Fruit fly (Drosophila melanogaster) whole organism, prepupa: Measurements from ENCODE around the gene Oatp30B.

Experiments
- Blimp-1 ChIP-seq: fragments of 200-800 bp; sonication (Bioruptor generic); optimal IDR thresholded peaks from 3 replicates; lab custom pipeline; 2017; ENCODE audit warnings: missing biosample characterization, missing genetic modification characterization, mild to moderate bottlenecking, moderate library complexity, missing genetic modification reagents
- CG10631 ChIP-seq: fragments of 200-800 bp; sonication (Bioruptor generic); optimal IDR thresholded peaks from 2 replicates; lab custom pipeline; 2016; ENCODE audit warnings: missing biosample characterization, missing genetic modification characterization
- CG11294 ChIP-seq: fragments of 200-800 bp; sonication (Bioruptor generic); IDR thresholded peaks from 2 replicates; pipeline ENCODE4 v1.3.6; 2022; ENCODE audit warnings: missing biosample characterization, missing genetic modification characterization
- CG11762 ChIP-seq: fragments of 200-800 bp; sonication (Bioruptor generic); optimal IDR thresholded peaks from 3 replicates; lab custom pipeline; 2016; ENCODE audit warnings: missing biosample characterization, missing genetic modification characterization; ENCODE audit not compliant: insufficient read depth
- CG11902 ChIP-seq: fragments of 200-800 bp; sonication (Bioruptor generic); optimal IDR thresholded peaks from 3 replicates; lab custom pipeline; 2016; ENCODE audit warnings: missing biosample characterization, missing genetic modification characterization
- CG1621 ChIP-seq: fragments of 200-800 bp; sonication (Bioruptor generic); optimal IDR thresholded peaks from 3 replicates; lab custom pipeline; 2018; ENCODE audit warnings: missing biosample characterization, mild to moderate bottlenecking, missing genetic modification characterization
- CG16779 ChIP-seq: fragments of 200-800 bp; sonication (Bioruptor generic); optimal IDR thresholded peaks from 3 replicates; lab custom pipeline; 2017; ENCODE audit warnings: missing biosample characterization, mild to moderate bottlenecking, missing genetic modification characterization
- CG3032 ChIP-seq: fragments of 200-800 bp; optimal IDR thresholded peaks from 2 replicates; lab custom pipeline; 2019; ENCODE audit warnings: missing biosample characterization, mild to moderate bottlenecking, missing genetic modification characterization, moderate library complexity
- CG31627 ChIP-seq: fragments of 200-800 bp; sonication (Bioruptor generic); optimal IDR thresholded peaks from 3 replicates; lab custom pipeline; 2016; ENCODE audit warnings: missing biosample characterization, missing genetic modification characterization
- CG32006 ChIP-seq: fragments of 200-800 bp; sonication (Bioruptor generic); optimal IDR thresholded peaks from 3 replicates; lab custom pipeline; 2017; ENCODE audit warnings: missing biosample characterization, mild to moderate bottlenecking, missing genetic modification characterization
- CG4318 ChIP-seq: fragments of 200-800 bp; sonication (Bioruptor generic); optimal IDR thresholded peaks from 3 replicates; lab custom pipeline; 2017; ENCODE audit warnings: missing biosample characterization, mild to moderate bottlenecking, missing genetic modification characterization
- CG6163 ChIP-seq: fragments of 200-800 bp; sonication (Bioruptor generic); IDR thresholded peaks from 3 replicates; pipeline ENCODE4 v1.3.6; 2022; ENCODE audit warnings: missing biosample characterization, missing genetic modification characterization
- CG6276 ChIP-seq: fragments of 200-800 bp; sonication (Bioruptor generic); optimal IDR thresholded peaks from 2 replicates; lab custom pipeline; 2017; ENCODE audit warnings: missing biosample characterization, mild to moderate bottlenecking, missing genetic modification characterization
- CG6808 ChIP-seq: fragments of 200-800 bp; sonication (Bioruptor generic); optimal IDR thresholded peaks from 3 replicates; lab custom pipeline; 2017; ENCODE audit warnings: missing biosample characterization, missing genetic modification characterization, mild to moderate bottlenecking, moderate library complexity, missing genetic modification reagents
- CG7368 ChIP-seq: fragments of 200-800 bp; sonication (Bioruptor generic); optimal IDR thresholded peaks from 3 replicates; lab custom pipeline; 2016; ENCODE audit warnings: missing biosample characterization, missing genetic modification characterization
- CG8119 ChIP-seq: fragments of 200-800 bp; sonication (Bioruptor generic); IDR thresholded peaks from 3 replicates; pipeline ENCODE4 v1.3.6; 2022; ENCODE audit warnings: missing biosample characterization, missing genetic modification characterization
- CG8319 ChIP-seq: fragments of 200-800 bp; sonication (Bioruptor generic); optimal IDR thresholded peaks from 3 replicates; lab custom pipeline; 2016; ENCODE audit warnings: missing biosample characterization, missing genetic modification characterization
- CG9139 ChIP-seq: fragments of 200-800 bp; sonication (Bioruptor generic); optimal IDR thresholded peaks from 3 replicates; lab custom pipeline; 2017; ENCODE audit warnings: missing biosample characterization, mild to moderate bottlenecking, missing genetic modification characterization
- Eip75B ChIP-seq: fragments of 200-800 bp; sonication (Bioruptor generic); optimal IDR thresholded peaks from 3 replicates; lab custom pipeline; 2016; ENCODE audit warnings: missing biosample characterization, missing genetic modification characterization
- Eip78C ChIP-seq: fragments of 200-800 bp; sonication (Bioruptor generic); peaks from one replicate; lab custom pipeline; 2016; ENCODE audit warnings: missing biosample characterization, missing genetic modification characterization
- Eip93F ChIP-seq: fragments of 200-800 bp; sonication (Bioruptor generic); optimal IDR thresholded peaks from 2 replicates; lab custom pipeline; 2016; ENCODE audit warnings: missing biosample characterization, mild to moderate bottlenecking, missing genetic modification characterization
- Ets21C ChIP-seq: fragments of 200-800 bp; sonication (Bioruptor generic); optimal IDR thresholded peaks from 3 replicates; lab custom pipeline; 2016; ENCODE audit warnings: missing biosample characterization, missing genetic modification characterization
- Ets96B ChIP-seq: fragments of 200-800 bp; optimal IDR thresholded peaks from 2 replicates; lab custom pipeline; 2019; ENCODE audit warnings: missing biosample characterization, mild to moderate bottlenecking, missing genetic modification characterization, moderate library complexity
- Gug ChIP-seq: fragments of 200-800 bp; sonication (Bioruptor generic); IDR thresholded peaks from 2 replicates; pipeline ENCODE4 v1.3.6; 2022; ENCODE audit warnings: missing biosample characterization, missing genetic modification characterization
- Hr38 ChIP-seq: sonication (Bioruptor generic); optimal IDR thresholded peaks from 2 replicates; lab custom pipeline; 2016; ENCODE audit warnings: missing biosample characterization, missing genetic modification characterization
- Hr39 ChIP-seq: fragments of 200-800 bp; sonication (Bioruptor generic); optimal IDR thresholded peaks from 2 replicates; lab custom pipeline; 2016; ENCODE audit warnings: missing biosample characterization, missing genetic modification characterization
- Hr4 ChIP-seq: fragments of 200-800 bp; sonication (Bioruptor generic); optimal IDR thresholded peaks from 3 replicates; lab custom pipeline; 2016; ENCODE audit warnings: missing biosample characterization, missing genetic modification characterization
- Met ChIP-seq: fragments of 200-800 bp; sonication (Bioruptor generic); optimal IDR thresholded peaks from 3 replicates; lab custom pipeline; 2016; ENCODE audit warnings: missing biosample characterization, missing genetic modification characterization
- Smox ChIP-seq: fragments of 200-800 bp; sonication (Bioruptor generic); optimal IDR thresholded peaks from 3 replicates; lab custom pipeline; 2016; ENCODE audit warnings: missing biosample characterization, missing genetic modification characterization
- Sox15 ChIP-seq: fragments of 200-800 bp; sonication (Bioruptor generic); optimal IDR thresholded peaks from 3 replicates; lab custom pipeline; 2016; ENCODE audit warnings: missing biosample characterization, missing genetic modification characterization
- achi ChIP-seq: fragments of 200-800 bp; sonication (Bioruptor generic); optimal IDR thresholded peaks from 3 replicates; lab custom pipeline; 2016; ENCODE audit warnings: missing biosample characterization, missing genetic modification characterization
- acj6 ChIP-seq: fragments of 200-800 bp; sonication (Bioruptor generic); optimal IDR thresholded peaks from 3 replicates; lab custom pipeline; 2016; ENCODE audit warnings: missing biosample characterization, missing genetic modification characterization
- cyc ChIP-seq: fragments of 200-800 bp; sonication (Bioruptor generic); optimal IDR thresholded peaks from 3 replicates; lab custom pipeline; 2016; ENCODE audit warnings: missing biosample characterization, missing genetic modification characterization
- dac ChIP-seq: fragments of 200-800 bp; sonication (Bioruptor generic); optimal IDR thresholded peaks from 2 replicates; lab custom pipeline; 2017; ENCODE audit warnings: missing biosample characterization, mild to moderate bottlenecking, missing genetic modification characterization
- dsx ChIP-seq: fragments of 200-800 bp; optimal IDR thresholded peaks from 3 replicates; lab custom pipeline; 2019; ENCODE audit warnings: missing biosample characterization, mild to moderate bottlenecking, missing genetic modification characterization, moderate library complexity; ENCODE audit not compliant: poor library complexity, severe bottlenecking
- eg ChIP-seq: fragments of 200-800 bp; sonication (Bioruptor generic); IDR thresholded peaks from 3 replicates; pipeline ENCODE4 v1.3.6; 2022; ENCODE audit warnings: missing biosample characterization, missing genetic modification characterization
- esn ChIP-seq: fragments of 200-800 bp; sonication (Bioruptor generic); optimal IDR thresholded peaks from 2 replicates; lab custom pipeline; 2016; ENCODE audit warnings: missing biosample characterization, mild to moderate bottlenecking, missing genetic modification characterization, moderate library complexity
- fd59A ChIP-seq: fragments of 200-800 bp; sonication (Bioruptor generic); optimal IDR thresholded peaks from 2 replicates; lab custom pipeline; 2017; ENCODE audit warnings: missing biosample characterization, mild to moderate bottlenecking, missing genetic modification characterization, missing genetic modification reagents
- fkh ChIP-seq: fragments of 200-800 bp; sonication (Bioruptor generic); optimal IDR thresholded peaks from 3 replicates; lab custom pipeline; 2017; ENCODE audit warnings: missing biosample characterization, mild to moderate bottlenecking, missing genetic modification characterization, moderate library complexity
- lz ChIP-seq: fragments of 200-800 bp; sonication (Bioruptor generic); optimal IDR thresholded peaks from 3 replicates; lab custom pipeline; 2016; ENCODE audit warnings: missing biosample characterization, missing genetic modification characterization
- salr ChIP-seq, 2 experiments: fragments of 200-800 bp; sonication (Bioruptor generic); optimal IDR thresholded peaks; 3 replicates each; lab custom pipeline; 2016 to 2018; ENCODE audit warnings: missing biosample characterization in 2 of 2, missing genetic modification characterization in 2 of 2, mild to moderate bottlenecking in 1 of 2
- spab ChIP-seq: fragments of 200-800 bp; sonication (Bioruptor generic); optimal IDR thresholded peaks from 2 replicates; lab custom pipeline; 2017; ENCODE audit warnings: missing biosample characterization, mild to moderate bottlenecking, missing genetic modification characterization, missing genetic modification reagents
- topi ChIP-seq: fragments of 200-800 bp; sonication (Bioruptor generic); optimal IDR thresholded peaks from 3 replicates; lab custom pipeline; 2016; ENCODE audit warnings: missing biosample characterization, missing genetic modification characterization
- vri ChIP-seq: fragments of 200-800 bp; sonication (Bioruptor generic); optimal IDR thresholded peaks from 3 replicates; lab custom pipeline; 2016; ENCODE audit warnings: missing biosample characterization, mild to moderate bottlenecking, missing genetic modification characterization

Gene Oatp30B

DNA sequence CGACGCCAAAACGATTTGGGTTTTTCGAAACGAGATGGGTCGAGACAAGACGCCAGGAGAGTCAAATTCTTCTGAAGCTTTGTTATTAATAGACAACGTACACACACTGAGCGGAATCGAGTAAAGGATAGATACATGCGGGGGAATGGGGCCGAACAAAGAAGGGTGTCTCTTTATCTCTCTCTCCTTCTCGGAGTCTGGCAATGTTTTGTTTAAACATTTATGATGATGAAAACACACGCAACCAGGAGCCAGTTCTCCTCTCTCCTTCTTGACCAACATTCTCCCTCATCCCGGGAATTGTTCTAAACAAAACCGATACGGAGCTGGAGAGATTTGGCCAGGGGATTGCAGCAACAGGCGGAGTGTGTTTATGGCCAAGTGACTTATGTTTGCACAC lies 36.8 kb downstream of the Oatp30B start:
- no peak for TF ChIP-seq Eip78C (GFP tag; lab: Kevin White, UChicago)
- no peak for TF ChIP-seq acj6 (GFP tag; lab: Kevin White, UChicago)
- no peak for TF ChIP-seq Blimp-1 (GFP tag; lab: Kevin White, UChicago)
- no peak for TF ChIP-seq CG16779 (tag; lab: Kevin White, UChicago)

- TF ChIP-seq salr (GFP tag; optimal IDR thresholded peaks at IDR 0.05; lab: Kevin White, UChicago): no peak
- 0 out of 3 replicates have a peak, but pooled peaks have one; percentile 25 for TF ChIP-seq CG6163
- peak; percentile 27; the same call in 1 of the 3 replicates for TF ChIP-seq eg
Measured at dm6 chr2L:9560045-9560587, 39.1 kb downstream of the Oatp30B start.

dm6 chr2L:9562713-9563112 lies 41.7 kb downstream of the Oatp30B start:
- TF ChIP-seq CG8119 (GFP tag; lab: Robert Waterston, UW) (0 out of 3 replicates have a peak, but pooled peaks have one; percentile 21), Ets21C (no peak), achi (GFP tag; lab: Kevin White, UChicago) (peak; percentile 13), Eip78C (GFP tag; lab: Kevin White, UChicago) (peak; percentile 66), CG3032 (no peak)

DNA sequence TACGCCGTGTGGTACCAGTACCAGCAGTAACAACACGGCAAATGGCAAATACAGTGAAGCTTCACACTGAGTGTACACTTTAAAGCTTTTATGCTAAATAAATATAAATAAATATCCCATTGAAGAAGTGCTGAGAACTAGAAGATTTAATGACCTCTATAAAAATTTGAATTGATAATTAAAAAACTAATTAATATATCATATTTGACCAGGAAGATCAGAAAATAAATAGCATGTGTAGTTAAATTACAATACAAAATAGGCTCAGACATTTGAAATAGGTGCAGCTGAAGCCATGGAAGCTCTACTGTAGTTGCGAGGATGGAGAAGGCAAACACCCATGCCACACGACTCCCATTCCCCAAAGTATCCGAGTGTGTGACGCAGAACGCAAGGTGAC lies 43.5 kb downstream of the Oatp30B start:
- TF ChIP-seq Hr4 (peak; percentile 76), Hr38 (GFP tag; lab: Kevin White, UChicago) (no peak), dac (GFP tag; lab: Kevin White, UChicago) (peak; percentile 27), CG32006 (peak; percentile 80), CG16779 (tag; lab: Kevin White, UChicago) (no peak), salr (GFP tag; optimal IDR thresholded peaks at IDR 0.05; lab: Kevin White, UChicago) (peak in 1 of 2 experiments; percentile 62), Eip75B (GFP tag; lab: Kevin White, UChicago) (peak; percentile 15), CG4318 (GFP tag; lab: Kevin White, UChicago) (peak; percentile 64), cyc (GFP tag; lab: Kevin White, UChicago) (peak; percentile 2), CG6808 (no peak), fd59A (GFP tag; lab: Kevin White, UChicago) (no peak), spab (GFP tag; lab: Kevin White, UChicago) (peak; percentile 1), fkh (no peak), CG6276 (GFP tag; lab: Kevin White, UChicago) (peak; percentile 76), eg (peak; percentile 52; the same call in 2 of the 3 replicates), esn (GFP tag; lab: Kevin White, UChicago) (peak; percentile 41), CG10631 (peak; percentile 50), Blimp-1 (GFP tag; lab: Kevin White, UChicago) (no peak), CG6163 (peak; percentile 52), dsx (GFP tag; lab: Kevin White, UChicago) (no peak), Sox15 (GFP tag; lab: Kevin White, UChicago) (no peak), achi (GFP tag; lab: Kevin White, UChicago) (peak; percentile 67), CG7368 (GFP tag; lab: Kevin White, UChicago) (no peak), Ets96B (tag; lab: Kevin White, UChicago) (peak; percentile 31), CG1621 (tag; lab: Kevin White, UChicago) (no peak), CG9139 (GFP tag; lab: Kevin White, UChicago) (no peak), topi (GFP tag; lab: Kevin White, UChicago) (peak; percentile 29), CG11902 (no peak), Eip78C (GFP tag; lab: Kevin White, UChicago) (peak; percentile 61), CG31627 (GFP tag; lab: Kevin White, UChicago) (no peak), Hr39 (GFP tag; lab: Kevin White, UChicago) (no peak), CG11294 (peak; percentile 54; the same call in 1 of the 2 replicates), lz (peak; percentile 8), Smox (GFP tag; lab: Kevin White, UChicago) (no peak), vri (GFP tag; lab: Kevin White, UChicago) (no peak), Eip93F (no peak), Met (GFP tag; lab: Kevin White, UChicago) (peak; percentile 24), Gug (GFP tag; lab: Robert Waterston, UW) (peak; percentile 68), CG8319 (GFP tag; lab: Kevin White, UChicago) (no peak), CG11762 (GFP tag; lab: Kevin White, UChicago) (peak; percentile 13), acj6 (GFP tag; lab: Kevin White, UChicago) (peak; percentile 32)
